Worm (Caenorhabditis elegans) whole organism, late embryonic: ENCODE data around the gene K06H7.2.
A peak's percentile ranks its signal among the peaks of the same experiment; 100 is the strongest.

ENCODE experiments used
- F13H6.1 ChIP-seq: sonication (generic microtip); optimal IDR thresholded peaks from 2 replicates; lab custom pipeline; 2016; ENCODE audit warnings: missing genetic modification characterization, missing compliant biosample characterization
- K02D7.2 ChIP-seq: sonication (generic microtip); optimal IDR thresholded peaks from 2 replicates; lab custom pipeline; 2017; ENCODE audit warnings: mild to moderate bottlenecking, missing genetic modification characterization, missing compliant biosample characterization
- K09A11.1 ChIP-seq: sonication (generic microtip); optimal IDR thresholded peaks from 2 replicates; lab custom pipeline; 2017; ENCODE audit warnings: antibody characterized with exemption, mild to moderate bottlenecking, missing genetic modification characterization, missing compliant biosample characterization; ENCODE audit not compliant: insufficient read depth
- T23F11.4 ChIP-seq: fragments of 200-800 bp; sonication (Bioruptor generic); optimal IDR thresholded peaks from 2 replicates; lab custom pipeline; 2018; ENCODE audit warnings: mild to moderate bottlenecking, missing genetic modification characterization, missing compliant biosample characterization
- Y22D7AL.16 ChIP-seq: sonication (generic microtip); optimal IDR thresholded peaks from 2 replicates; lab custom pipeline; 2016; ENCODE audit warnings: missing genetic modification characterization, missing compliant biosample characterization
- ceh-14 ChIP-seq: sonication (generic microtip); optimal IDR thresholded peaks from 2 replicates; lab custom pipeline; 2016; ENCODE audit warnings: missing genotype, missing genetic modification characterization, missing compliant biosample characterization
- ceh-24 ChIP-seq: sonication (generic microtip); optimal IDR thresholded peaks from 2 replicates; lab custom pipeline; 2016; ENCODE audit warnings: mild to moderate bottlenecking, missing genetic modification characterization, missing compliant biosample characterization
- ceh-30 ChIP-seq: fragments of 150-350 bp; optimal IDR thresholded peaks from 2 replicates; lab custom pipeline; 2014; ENCODE audit warnings: missing biosample characterization, missing genetic modification characterization
- ceh-31 ChIP-seq: sonication (generic microtip); optimal IDR thresholded peaks from 2 replicates; lab custom pipeline; 2016; ENCODE audit warnings: missing genetic modification characterization, missing compliant biosample characterization
- ceh-34 ChIP-seq: sonication (generic microtip); optimal IDR thresholded peaks from 2 replicates; lab custom pipeline; 2016; ENCODE audit warnings: mild to moderate bottlenecking, missing genetic modification characterization, missing compliant biosample characterization
- ceh-6 ChIP-seq: fragments of 200-800 bp; sonication (Bioruptor generic); optimal IDR thresholded peaks from 2 replicates; lab custom pipeline; 2018; ENCODE audit warnings: mild to moderate bottlenecking, missing genetic modification characterization, missing compliant biosample characterization
- elt-2 ChIP-seq: sonication (generic microtip); optimal IDR thresholded peaks from 2 replicates; lab custom pipeline; 2016; ENCODE audit warnings: missing genetic modification reagents, missing genetic modification characterization, missing compliant biosample characterization
- eyg-1 ChIP-seq: sonication (generic microtip); optimal IDR thresholded peaks from 2 replicates; lab custom pipeline; 2016; ENCODE audit warnings: missing genotype, missing genetic modification characterization, missing compliant biosample characterization
- fkh-10 ChIP-seq: fragments of 150-350 bp; optimal IDR thresholded peaks from 2 replicates; lab custom pipeline; 2014; ENCODE audit warnings: missing biosample characterization, missing genetic modification reagents, missing genetic modification characterization
- fkh-6 ChIP-seq: sonication (generic microtip); optimal IDR thresholded peaks from 2 replicates; lab custom pipeline; 2016; ENCODE audit warnings: missing genetic modification characterization, missing compliant biosample characterization
- gmeb-2 ChIP-seq: sonication (generic microtip); optimal IDR thresholded peaks from 2 replicates; lab custom pipeline; 2016; ENCODE audit warnings: missing genetic modification characterization, inconsistent platforms, missing compliant biosample characterization
- hlh-15 ChIP-seq: sonication (generic microtip); optimal IDR thresholded peaks from 2 replicates; lab custom pipeline; 2016; ENCODE audit warnings: missing genetic modification characterization, missing compliant biosample characterization
- lim-6 ChIP-seq: sonication (generic microtip); optimal IDR thresholded peaks from 2 replicates; lab custom pipeline; 2016; ENCODE audit warnings: missing genetic modification characterization, missing compliant biosample characterization
- madf-2 ChIP-seq: sonication (generic microtip); optimal IDR thresholded peaks from 2 replicates; lab custom pipeline; 2017; ENCODE audit warnings: missing genetic modification characterization, missing compliant biosample characterization
- nfya-1 ChIP-seq: sonication (generic microtip); optimal IDR thresholded peaks from 2 replicates; lab custom pipeline; 2017; ENCODE audit warnings: missing genetic modification characterization, mild to moderate bottlenecking, missing compliant biosample characterization, antibody characterized with exemption, moderate library complexity
- nhr-11 ChIP-seq: fragments of 150-350 bp; optimal IDR thresholded peaks from 2 replicates; lab custom pipeline; 2014; ENCODE audit warnings: missing biosample characterization, missing genetic modification characterization
- npax-4 ChIP-seq: sonication (generic microtip); optimal IDR thresholded peaks from 2 replicates; lab custom pipeline; 2016; ENCODE audit warnings: missing genetic modification characterization, missing compliant biosample characterization
- pag-3 ChIP-seq: sonication (generic microtip); optimal IDR thresholded peaks from 2 replicates; lab custom pipeline; 2016; ENCODE audit warnings: missing compliant biosample characterization, missing genetic modification characterization, borderline replicate concordance
- pat-9 ChIP-seq: fragments of 200-800 bp; sonication (Bioruptor generic); optimal IDR thresholded peaks from 2 replicates; lab custom pipeline; 2018; ENCODE audit warnings: mild to moderate bottlenecking, missing genetic modification characterization, moderate library complexity, missing compliant biosample characterization
- pqm-1 ChIP-seq: sonication (generic microtip); optimal IDR thresholded peaks from 2 replicates; lab custom pipeline; 2016; ENCODE audit warnings: missing genetic modification characterization, missing compliant biosample characterization
- ref-2 ChIP-seq: sonication (generic microtip); optimal IDR thresholded peaks from 2 replicates; lab custom pipeline; 2016; ENCODE audit warnings: missing genetic modification characterization, missing compliant biosample characterization
- rnt-1 ChIP-seq: sonication (generic microtip); optimal IDR thresholded peaks from 2 replicates; lab custom pipeline; 2016; ENCODE audit warnings: missing genetic modification characterization, missing compliant biosample characterization
- syd-9 ChIP-seq: sonication (generic microtip); optimal IDR thresholded peaks from 2 replicates; lab custom pipeline; 2016; ENCODE audit warnings: mild to moderate bottlenecking, missing genetic modification characterization, moderate library complexity, missing compliant biosample characterization
- ttx-3 ChIP-seq: sonication (generic microtip); optimal IDR thresholded peaks from 2 replicates; lab custom pipeline; 2016; ENCODE audit warnings: missing genetic modification reagents, missing genetic modification characterization, missing compliant biosample characterization
- ztf-16 ChIP-seq: sonication (generic microtip); optimal IDR thresholded peaks from 2 replicates; lab custom pipeline; 2017; ENCODE audit warnings: missing genetic modification characterization, missing compliant biosample characterization

The K06H7.2 gene

ce11 chrIII:8045734-8046133 lies 47.6 kb upstream of the K06H7.2 start, which contains the start of gene K12H4.3:
Gene K12H4.3, plus strand, starts transcription at chrIII:8046034.
- TF ChIP-seq syd-9 (no peak), ceh-6 (GFP tag; lab: Kevin White, UChicago) (no peak), T23F11.4 (GFP tag; lab: Kevin White, UChicago) (no peak), ceh-31 (tag; lab: Kevin White, UChicago) (no peak), Y22D7AL.16 (tag; lab: Kevin White, UChicago) (no peak), nhr-11 (tag; lab: Kevin White, UChicago) (no peak)

ce11 chrIII:8047412-8047811 lies 46.0 kb upstream of the K06H7.2 start, which contains the start of gene K12H4.2:
Gene K12H4.2, plus strand, starts transcription at chrIII:8047712.
- TF ChIP-seq Y22D7AL.16 (tag; lab: Kevin White, UChicago): no peak
- no peak for TF ChIP-seq ceh-34 (tag; lab: Kevin White, UChicago)
- no peak for TF ChIP-seq ceh-24
- no peak for TF ChIP-seq ttx-3 (tag; lab: Kevin White, UChicago)
- TF ChIP-seq ceh-30 (tag; lab: Kevin White, UChicago): no peak
- TF ChIP-seq fkh-10: no peak
- no peak for TF ChIP-seq ref-2

ce11 chrIII:8050944-8051343 lies 42.4 kb upstream of the K06H7.2 start, which contains the start of gene K12H4.7:
Gene K12H4.7, minus strand, starts transcription at chrIII:8051081.
- TF ChIP-seq eyg-1 (tag; lab: Kevin White, UChicago) (no peak), elt-2 (tag; lab: Kevin White, UChicago) (peak; percentile 33), lim-6 (no peak), ceh-6 (GFP tag; lab: Kevin White, UChicago) (no peak)

ce11 chrIII:8051838-8052237 lies 41.5 kb upstream of the K06H7.2 start:
- TF ChIP-seq K09A11.1 (tag; lab: Kevin White, UChicago): no peak
- TF ChIP-seq elt-2 (tag; lab: Kevin White, UChicago): no peak
- TF ChIP-seq madf-2 (tag; lab: Kevin White, UChicago): no peak
- TF ChIP-seq pag-3: no peak
- TF ChIP-seq nfya-1: no peak
- TF ChIP-seq npax-4 (tag; lab: Kevin White, UChicago): no peak

ce11 chrIII:8061114-8061513 lies 32.3 kb upstream of the K06H7.2 start:
- no peak for TF ChIP-seq pqm-1
- no peak for TF ChIP-seq ztf-16 (tag; lab: Kevin White, UChicago)
- no peak for TF ChIP-seq syd-9
- no peak for TF ChIP-seq hlh-15
- TF ChIP-seq F13H6.1 (tag; lab: Kevin White, UChicago): no peak
- no peak for TF ChIP-seq ceh-30 (tag; lab: Kevin White, UChicago)
- TF ChIP-seq rnt-1: no peak
- TF ChIP-seq gmeb-2 (tag; lab: Kevin White, UChicago): no peak
- no peak for TF ChIP-seq fkh-6 (tag; lab: Kevin White, UChicago)

ce11 chrIII:8063659-8064058 lies 29.7 kb upstream of the K06H7.2 start:
- TF ChIP-seq ceh-14 (tag; lab: Kevin White, UChicago): no peak
- TF ChIP-seq, all 69 proteins: peak for 0

ce11 chrIII:8065101-8065500 lies 28.3 kb upstream of the K06H7.2 start:
- no peak for TF ChIP-seq K09A11.1 (tag; lab: Kevin White, UChicago)
- peak; percentile 90 for TF ChIP-seq nfya-1
- TF ChIP-seq K02D7.2 (tag; lab: Kevin White, UChicago): no peak
- no peak for TF ChIP-seq pat-9
